Worm (Caenorhabditis elegans): ENCODE data around the gene F14H3.15.
"Not testable (repeated sequence)": the region's sequence is repeated elsewhere in the genome, so short reads cannot be mapped to it uniquely, and the experiment has no call there.

F14H3.15 gene

DNA sequence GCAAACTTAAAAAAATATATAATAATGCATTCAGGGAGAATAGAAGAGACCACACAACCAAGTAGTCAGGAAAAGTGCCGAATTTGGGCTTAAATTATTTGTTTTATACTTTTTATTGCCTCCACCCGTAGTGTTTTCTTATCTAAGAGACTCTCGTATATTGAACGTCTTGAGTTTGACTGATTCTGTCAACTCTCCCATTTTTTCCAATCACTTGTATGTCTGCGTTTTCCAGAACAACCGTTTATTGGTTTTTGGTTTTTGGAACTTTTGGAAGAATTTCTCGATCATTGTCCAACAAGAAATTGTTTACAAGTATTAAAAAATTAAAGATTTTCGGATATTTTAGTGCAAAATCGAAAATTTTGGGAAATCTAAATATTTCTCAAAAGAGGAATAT, 16.3 kb downstream of the F14H3.15 start (continued):
- TF ChIP-seq unc-62 (GFP tag; optimal IDR thresholded peaks at IDR 0.05 in 1 of 2) (no peak), unc-62 (tag; optimal IDR thresholded peaks at IDR 0.05) (no peak), mxl-2 (GFP tag; conservative IDR thresholded peaks at IDR 0.05) (no peak), dpl-1 (GFP tag; optimal IDR thresholded peaks at IDR 0.05) (no peak), duxl-1 (tag; optimal IDR thresholded peaks at IDR 0.05; ENCODE audit: poor library complexity) (no peak), snpc-4 (tag; optimal IDR thresholded peaks at IDR 0.05) (no peak)

DNA sequence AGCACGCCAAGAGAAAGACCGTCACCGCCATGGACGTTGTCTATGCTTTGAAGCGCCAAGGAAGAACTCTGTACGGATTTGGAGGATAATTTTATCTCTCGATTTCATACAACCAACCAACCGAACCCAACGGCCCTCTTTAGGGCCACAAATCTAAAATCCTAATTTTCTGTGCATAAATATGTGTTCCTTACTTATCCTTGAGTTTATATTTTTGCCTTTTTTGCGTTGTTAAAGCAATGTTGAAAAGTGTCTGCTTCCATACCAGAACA, 17.4 kb downstream of the F14H3.15 start:
- TF ChIP-seq zag-1 (tag; optimal IDR thresholded peaks at IDR 0.05) (no peak), fkh-10 (GFP tag; optimal IDR thresholded peaks at IDR 0.05) (no peak), ceh-62 (tag; optimal IDR thresholded peaks at IDR 0.05) (no peak), zfp-3 (GFP tag; conservative IDR thresholded peaks at IDR 0.05) (0 out of 2 replicates have a peak, but pooled peaks have one; percentile 38), mes-2 (tag; optimal IDR thresholded peaks at IDR 0.05; ENCODE audit: poor library complexity, severe bottlenecking) (no peak)

DNA sequence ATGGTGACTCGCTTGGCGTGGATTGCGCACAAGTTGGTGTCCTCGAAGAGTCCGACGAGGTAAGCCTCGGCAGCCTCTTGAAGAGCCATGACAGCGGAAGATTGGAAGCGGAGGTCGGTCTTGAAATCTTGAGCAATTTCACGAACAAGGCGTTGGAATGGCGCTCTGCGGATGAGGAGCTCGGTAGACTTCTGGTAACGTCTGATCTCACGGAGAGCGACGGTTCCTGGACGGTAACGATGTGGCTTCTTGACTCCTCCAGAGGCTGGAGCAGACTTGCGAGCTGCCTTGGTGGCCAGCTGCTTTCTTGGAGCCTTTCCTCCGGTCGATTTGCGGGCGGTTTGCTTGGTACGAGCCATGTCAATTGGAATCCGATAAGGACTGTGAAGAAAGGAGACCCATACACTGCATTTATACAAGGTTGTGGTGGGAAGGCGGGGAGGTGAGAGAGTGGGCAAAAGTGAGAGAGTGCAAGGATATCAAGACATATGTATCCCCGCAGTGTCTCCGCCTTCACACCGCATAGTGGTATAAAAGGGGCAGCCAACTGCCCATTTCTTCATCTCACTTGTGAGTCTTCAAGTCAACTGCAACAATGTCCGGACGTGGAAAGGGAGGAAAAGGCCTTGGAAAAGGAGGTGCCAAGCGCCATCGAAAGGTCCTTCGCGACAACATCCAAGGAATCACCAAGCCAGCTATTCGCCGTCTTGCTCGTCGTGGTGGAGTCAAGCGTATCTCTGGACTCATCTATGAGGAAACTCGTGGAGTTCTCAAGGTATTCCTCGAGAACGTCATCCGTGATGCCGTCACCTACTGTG, 17.9 kb downstream of the F14H3.15 start, which contains the start of the genes his-2 and his-1:
TSS of gene his-2 (minus strand) at position 359 of the 818 bp plus-strand sequence.
TSS of gene his-1 (plus strand) at position 596 of the 818 bp plus-strand sequence.
- peak; percentile 81 for TF ChIP-seq set-16 (GFP tag; IDR thresholded peaks at IDR 0.05)

DNA sequence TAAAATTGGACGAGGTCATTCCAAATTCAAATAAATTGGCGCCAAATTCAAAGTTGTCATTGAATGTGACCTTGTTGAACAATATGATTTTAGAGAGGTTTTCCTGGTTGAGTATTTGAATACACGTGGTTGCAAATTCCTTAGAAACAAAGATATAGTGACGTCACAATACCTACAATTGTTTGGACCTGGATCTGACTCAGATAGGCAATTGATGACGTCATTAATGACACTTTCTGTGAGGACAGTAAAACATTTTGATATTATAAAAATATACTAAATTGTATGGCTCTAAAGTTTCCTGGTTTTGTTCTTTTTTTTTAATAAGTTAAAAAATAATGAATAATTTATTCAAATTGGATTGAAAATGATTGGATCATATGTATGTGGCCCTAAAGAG, 18.6 kb downstream of the F14H3.15 start:
- TF ChIP-seq mdt-29 (GFP tag; IDR thresholded peaks at IDR 0.05) (no peak), lin-38 (GFP tag; IDR thresholded peaks at IDR 0.05) (no peak), zfp-2 (tag; optimal IDR thresholded peaks at IDR 0.05) (no peak), R02D3.7 (tag; optimal IDR thresholded peaks at IDR 0.05) (no peak), zip-2 (tag; optimal IDR thresholded peaks at IDR 0.05) (no peak), F44E2.7 (GFP tag; IDR thresholded peaks at IDR 0.05) (no peak), nhr-77 (tag; optimal IDR thresholded peaks at IDR 0.05) (no peak), nhr-6 (tag; optimal IDR thresholded peaks at IDR 0.05) (no peak), nhr-42 (GFP tag; IDR thresholded peaks at IDR 0.05) (no peak), skn-1 (tag; optimal IDR thresholded peaks at IDR 0.05) (no peak), nhr-41 (GFP tag; IDR thresholded peaks at IDR 0.05) (no peak), duxl-1 (tag; optimal IDR thresholded peaks at IDR 0.05; ENCODE audit: poor library complexity) (no peak), set-16 (GFP tag; IDR thresholded peaks at IDR 0.05) (no peak), spr-1 (tag; optimal IDR thresholded peaks at IDR 0.05) (no peak), lin-39 (tag; optimal IDR thresholded peaks at IDR 0.05) (no peak)

DNA sequence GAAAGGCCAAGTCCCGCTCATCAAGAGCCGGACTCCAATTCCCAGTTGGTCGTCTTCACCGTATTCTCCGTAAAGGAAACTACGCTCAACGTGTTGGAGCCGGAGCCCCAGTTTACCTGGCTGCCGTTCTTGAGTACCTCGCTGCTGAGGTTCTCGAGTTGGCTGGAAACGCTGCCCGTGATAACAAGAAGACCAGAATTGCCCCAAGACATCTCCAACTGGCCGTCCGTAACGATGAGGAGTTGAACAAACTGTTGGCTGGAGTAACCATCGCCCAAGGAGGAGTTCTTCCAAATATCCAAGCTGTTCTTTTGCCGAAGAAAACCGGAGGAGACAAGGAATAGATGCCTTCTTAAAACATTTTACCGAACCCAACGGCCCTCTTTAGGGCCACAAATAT, 19.2 kb downstream of the F14H3.15 start:
- TF ChIP-seq set-16 (GFP tag; IDR thresholded peaks at IDR 0.05) = peak; percentile 47; the same call in 1 of the 2 replicates

DNA sequence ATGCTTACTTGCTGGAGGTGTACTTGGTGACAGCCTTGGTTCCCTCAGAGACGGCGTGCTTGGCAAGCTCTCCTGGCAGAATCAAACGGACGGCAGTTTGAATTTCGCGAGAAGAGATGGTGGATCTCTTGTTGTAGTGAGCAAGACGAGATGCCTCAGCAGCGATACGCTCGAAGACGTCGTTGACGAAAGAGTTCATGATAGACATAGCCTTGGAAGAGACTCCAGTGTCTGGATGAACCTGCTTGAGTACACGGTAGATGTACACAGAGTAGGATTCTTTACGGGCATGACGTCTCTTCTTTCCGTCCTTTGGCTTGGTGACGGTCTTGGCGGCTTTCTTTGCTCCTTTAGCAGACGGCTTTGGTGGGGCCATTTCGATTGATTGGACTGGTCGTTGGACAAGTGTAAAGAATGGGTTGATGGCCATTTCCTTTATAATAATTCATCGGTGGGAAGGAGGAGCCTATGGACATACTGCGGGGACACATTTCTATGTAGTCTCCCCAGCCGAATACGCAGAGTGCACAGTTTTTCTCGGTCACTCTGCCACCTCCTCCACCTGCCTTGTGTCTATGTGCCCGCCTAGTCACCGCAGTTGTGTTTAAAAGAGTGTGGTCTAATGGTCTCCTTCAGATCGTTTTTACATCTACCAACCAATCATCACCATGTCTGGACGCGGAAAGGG, 19.8 kb downstream of the F14H3.15 start, which contains the start of the genes his-4 and his-3:
TSS of gene his-4 (minus strand) at position 376 of the 688 bp plus-strand sequence.
TSS of gene his-3 (plus strand) at position 669 of the 688 bp plus-strand sequence.
- TF ChIP-seq lin-38 (GFP tag; IDR thresholded peaks at IDR 0.05) (peak; percentile 23), nhr-6 (tag; optimal IDR thresholded peaks at IDR 0.05) (peak; percentile 5), nhr-28 (tag; optimal IDR thresholded peaks at IDR 0.05) (peak; percentile 64), php-3 (GFP tag; IDR thresholded peaks at IDR 0.05) (peak; percentile 62; the same call in 1 of the 2 replicates), dpl-1 (GFP tag; optimal IDR thresholded peaks at IDR 0.05) (peak; percentile 48), mes-2 (tag; optimal IDR thresholded peaks at IDR 0.05; ENCODE audit: poor library complexity, severe bottlenecking) (peak; percentile 80), dmd-6 (GFP tag; IDR thresholded peaks at IDR 0.05) (peak; percentile 53), spr-1 (tag; optimal IDR thresholded peaks at IDR 0.05) (peak; percentile 40), nhr-42 (GFP tag; IDR thresholded peaks at IDR 0.05) (peak; percentile 72; the same call in 1 of the 2 replicates), hlh-11 (tag; optimal IDR thresholded peaks at IDR 0.05) (peak; percentile 74), nhr-48 (tag; optimal IDR thresholded peaks at IDR 0.05) (peak; percentile 37), mep-1 (tag; optimal IDR thresholded peaks at IDR 0.05) (peak; percentile 75), dve-1 (tag; optimal IDR thresholded peaks at IDR 0.05; ENCODE audit: insufficient read depth) (peak; percentile 98), nhr-25 (tag; optimal IDR thresholded peaks at IDR 0.05; ENCODE audit: borderline replicate concordance, insufficient read depth) (peak; percentile 74), aha-1 (tag) (peak; percentile 94), rbr-2 (tag; optimal IDR thresholded peaks at IDR 0.05) (peak; percentile 32), nhr-102 (tag; optimal IDR thresholded peaks at IDR 0.05) (peak; percentile 83), duxl-1 (tag; optimal IDR thresholded peaks at IDR 0.05; ENCODE audit: poor library complexity) (peak; percentile 85), daf-16 (tag; optimal IDR thresholded peaks at IDR 0.05) (peak; percentile 73)
- not testable (repeated sequence) for TF ChIP-seq daf-16 (GFP tag; optimal IDR thresholded peaks at IDR 0.05)
